Worm (Caenorhabditis elegans) whole organism, L4 larva: ENCODE results near the gene msp-45.
A peak's percentile ranks its signal among the peaks of the same experiment; 100 is the strongest.

Source experiments
- D1046.2 ChIP-seq: fragments of 200-800 bp; sonication (Bioruptor generic); IDR thresholded peaks from 2 replicates; pipeline ENCODE4 v1.3.6; 2022; ENCODE audit warnings: missing genetic modification characterization, missing compliant biosample characterization
- F26F4.8 ChIP-seq: fragments of 200-800 bp; sonication (Bioruptor generic); conservative IDR thresholded peaks from 2 replicates; pipeline ENCODE4 v1.3.6; 2022; ENCODE audit warnings: missing genetic modification characterization, missing compliant biosample characterization
- F44E2.7 ChIP-seq: fragments of 200-800 bp; sonication (Bioruptor generic); IDR thresholded peaks from 2 replicates; pipeline ENCODE4 v2.1.2; 2022; ENCODE audit warnings: missing genetic modification characterization, missing compliant biosample characterization
- Y105C5A.15 ChIP-seq: fragments of 200-800 bp; sonication (Bioruptor generic); IDR thresholded peaks from 2 replicates; pipeline ENCODE4 v1.3.6; 2022; ENCODE audit warnings: missing genetic modification characterization, missing compliant biosample characterization
- Y5F2A.4 ChIP-seq: fragments of 200-800 bp; sonication (Bioruptor generic); optimal IDR thresholded peaks from 2 replicates; lab custom pipeline; 2018; ENCODE audit warnings: mild to moderate bottlenecking, missing genetic modification characterization, missing compliant biosample characterization
- Y75B8A.6 ChIP-seq: fragments of 200-800 bp; sonication (Bioruptor generic); IDR thresholded peaks from 2 replicates; pipeline ENCODE4 v1.3.6; 2022; ENCODE audit warnings: missing genetic modification reagents, missing genetic modification characterization, missing compliant biosample characterization
- ZK337.2 ChIP-seq: fragments of 200-800 bp; sonication (Bioruptor generic); IDR thresholded peaks from 2 replicates; pipeline ENCODE4 v1.3.6; 2022; ENCODE audit warnings: missing genetic modification reagents, missing genetic modification characterization, missing compliant biosample characterization
- aha-1 ChIP-seq: fragments of 150-350 bp; peaks from one replicate; lab custom pipeline; 2014; ENCODE audit warnings: missing biosample characterization, missing genetic modification characterization
- ama-1 ChIP-seq: fragments of 150-350 bp; optimal IDR thresholded peaks from 2 replicates; lab custom pipeline; 2014; ENCODE audit warnings: inconsistent platforms, mixed read lengths
- arid-1 ChIP-seq: fragments of 200-800 bp; sonication (Bioruptor generic); conservative IDR thresholded peaks from 2 replicates; pipeline ENCODE4 v1.3.6; 2022; ENCODE audit warnings: missing genetic modification reagents, missing genetic modification characterization, missing compliant biosample characterization
- attf-4 ChIP-seq: sonication (generic microtip); optimal IDR thresholded peaks from 3 replicates; lab custom pipeline; 2017; ENCODE audit warnings: missing biosample characterization, missing genetic modification characterization
- ceh-82 ChIP-seq: sonication (generic microtip); optimal IDR thresholded peaks from 2 replicates; lab custom pipeline; 2017; ENCODE audit warnings: missing biosample characterization, missing genetic modification characterization
- cey-2 ChIP-seq: sonication (generic microtip); optimal IDR thresholded peaks from 3 replicates; lab custom pipeline; 2017; ENCODE audit warnings: missing genetic modification characterization, mild to moderate bottlenecking, missing compliant biosample characterization, antibody characterized with exemption, borderline replicate concordance; ENCODE audit not compliant: insufficient read depth
- daf-16 ChIP-seq, 3 experiments: sonication (generic microtip); optimal IDR thresholded peaks; 2 replicates each; lab custom pipeline; 2016 to 2017; ENCODE audit warnings: missing genetic modification characterization in 3 of 3, missing genetic modification reagents in 3 of 3, mild to moderate bottlenecking in 2 of 3, missing compliant biosample characterization in 2 of 3, missing biosample characterization in 1 of 3, moderate library complexity in 1 of 3
- daf-8 ChIP-seq: fragments of 200-800 bp; sonication (Bioruptor generic); IDR thresholded peaks from 2 replicates; pipeline ENCODE4 v1.3.6; 2022; ENCODE audit warnings: missing genetic modification characterization, missing compliant biosample characterization
- dmd-6 ChIP-seq: fragments of 200-800 bp; sonication (Bioruptor generic); IDR thresholded peaks from 2 replicates; pipeline ENCODE4 v1.3.6; 2022; ENCODE audit warnings: missing genetic modification reagents, missing genetic modification characterization, missing compliant biosample characterization
- egl-27 ChIP-seq: sonication (generic microtip); optimal IDR thresholded peaks from 3 replicates; lab custom pipeline; 2017; ENCODE audit warnings: missing biosample characterization, missing genetic modification reagents, missing genetic modification characterization
- hlh-30 ChIP-seq: sonication (generic microtip); optimal IDR thresholded peaks from 2 replicates; lab custom pipeline; 2017; ENCODE audit warnings: antibody characterized with exemption, mild to moderate bottlenecking, missing genetic modification characterization, missing compliant biosample characterization; ENCODE audit not compliant: insufficient read depth
- lin-1 ChIP-seq: fragments of 200-800 bp; sonication (Bioruptor generic); IDR thresholded peaks from 2 replicates; pipeline ENCODE4 v1.3.6; 2022; ENCODE audit warnings: missing genetic modification reagents, missing genetic modification characterization, missing compliant biosample characterization
- lin-15B ChIP-seq: fragments of 150-350 bp; sonication (generic microtip); optimal IDR thresholded peaks from 3 replicates; lab custom pipeline; 2014; ENCODE audit warnings: missing biosample characterization, missing genetic modification characterization
- lin-39 ChIP-seq: fragments of 150-350 bp; optimal IDR thresholded peaks from 2 replicates; lab custom pipeline; 2014; ENCODE audit warnings: missing biosample characterization, missing genetic modification reagents, missing genetic modification characterization
- lsy-2 ChIP-seq, 2 experiments: fragments of 150-350 bp in 1 of 2; sonication (generic microtip) in 1 of 2; optimal IDR thresholded peaks; 2 replicates each; lab custom pipeline; 2014 to 2017; ENCODE audit warnings: missing biosample characterization in 2 of 2, missing genetic modification characterization in 2 of 2
- mdl-1 ChIP-seq, 2 experiments: fragments of 150-350 bp in 1 of 2; sonication (generic microtip) in 1 of 2; optimal IDR thresholded peaks; 2 replicates each; lab custom pipeline; 2014 to 2017; ENCODE audit warnings: missing biosample characterization in 2 of 2, missing genetic modification characterization in 2 of 2
- mep-1 ChIP-seq: fragments of 150-350 bp; sonication (generic microtip); optimal IDR thresholded peaks from 3 replicates; lab custom pipeline; 2014; ENCODE audit warnings: missing biosample characterization, missing genetic modification characterization
- nhr-102 ChIP-seq: sonication (generic microtip); optimal IDR thresholded peaks from 2 replicates; lab custom pipeline; 2016; ENCODE audit warnings: mild to moderate bottlenecking, missing genetic modification characterization, moderate library complexity, missing compliant biosample characterization
- nhr-25 ChIP-seq: sonication (generic microtip); optimal IDR thresholded peaks from 2 replicates; lab custom pipeline; 2017; ENCODE audit warnings: missing genetic modification characterization, mild to moderate bottlenecking, missing compliant biosample characterization, antibody characterized with exemption, moderate library complexity, borderline replicate concordance; ENCODE audit not compliant: insufficient read depth
- nhr-28 ChIP-seq: fragments of 150-350 bp; optimal IDR thresholded peaks from 2 replicates; lab custom pipeline; 2014; ENCODE audit warnings: missing biosample characterization, missing genetic modification characterization
- nhr-41 ChIP-seq: fragments of 200-800 bp; sonication (Bioruptor generic); IDR thresholded peaks from 2 replicates; pipeline ENCODE4 v1.3.6; 2022; ENCODE audit warnings: missing genetic modification reagents, missing genetic modification characterization, missing compliant biosample characterization
- nhr-42 ChIP-seq: fragments of 200-800 bp; sonication (Bioruptor generic); IDR thresholded peaks from 2 replicates; pipeline ENCODE4 v1.3.6; 2022; ENCODE audit warnings: missing genetic modification characterization, missing compliant biosample characterization
- nhr-48 ChIP-seq: sonication (generic microtip); optimal IDR thresholded peaks from 2 replicates; lab custom pipeline; 2016; ENCODE audit warnings: mild to moderate bottlenecking, missing genetic modification characterization, missing compliant biosample characterization
- nhr-77 ChIP-seq: fragments of 150-350 bp; optimal IDR thresholded peaks from 2 replicates; lab custom pipeline; 2014; ENCODE audit warnings: missing biosample characterization, missing genetic modification characterization
- pha-4 ChIP-seq, 2 experiments: fragments of 150-350 bp in 1 of 2; fragments of 200-800 bp in 1 of 2; sonication (Bioruptor generic) in 1 of 2; IDR thresholded peaks in 1 of 2; optimal IDR thresholded peaks in 1 of 2; 2 replicates each; pipeline versions ENCODE4 v1.3.6 to Lab custom; 2014 to 2022; ENCODE audit warnings: missing genetic modification characterization in 2 of 2, missing genetic modification reagents in 2 of 2, missing biosample characterization in 1 of 2, missing compliant biosample characterization in 1 of 2
- php-3 ChIP-seq: fragments of 200-800 bp; sonication (Bioruptor generic); IDR thresholded peaks from 2 replicates; pipeline ENCODE4 v1.3.6; 2022; ENCODE audit warnings: missing genetic modification reagents, missing genetic modification characterization, missing compliant biosample characterization
- pqm-1 ChIP-seq: sonication (generic microtip); optimal IDR thresholded peaks from 2 replicates; lab custom pipeline; 2017; ENCODE audit warnings: missing biosample characterization, missing genetic modification characterization
- rbr-2 ChIP-seq: sonication (generic microtip); optimal IDR thresholded peaks from 2 replicates; lab custom pipeline; 2016; ENCODE audit warnings: missing genotype, missing genetic modification characterization, missing compliant biosample characterization
- skn-1 ChIP-seq: fragments of 150-350 bp; optimal IDR thresholded peaks from 2 replicates; lab custom pipeline; 2014; ENCODE audit warnings: missing biosample characterization, missing genetic modification characterization
- snpc-1.2 ChIP-seq: fragments of 200-800 bp; sonication (Bioruptor generic); IDR thresholded peaks from 2 replicates; pipeline ENCODE4 v1.3.6; 2022; ENCODE audit warnings: missing genetic modification reagents, missing genetic modification characterization, missing compliant biosample characterization
- snpc-4 ChIP-seq: fragments of 150-350 bp; optimal IDR thresholded peaks from 2 replicates; lab custom pipeline; 2014; ENCODE audit warnings: missing biosample characterization, missing genetic modification characterization
- spr-3 ChIP-seq: fragments of 200-800 bp; sonication (Bioruptor generic); optimal IDR thresholded peaks from 2 replicates; lab custom pipeline; 2018; ENCODE audit warnings: mild to moderate bottlenecking, missing genetic modification characterization, missing compliant biosample characterization
- tag-97 ChIP-seq: fragments of 200-800 bp; sonication (Bioruptor generic); IDR thresholded peaks from 2 replicates; pipeline ENCODE4 v1.3.6; 2022; ENCODE audit warnings: missing genetic modification characterization, missing compliant biosample characterization
- tra-1 ChIP-seq: fragments of 200-800 bp; sonication (Bioruptor generic); IDR thresholded peaks from 2 replicates; pipeline ENCODE4 v1.3.6; 2022; ENCODE audit warnings: missing genetic modification reagents, missing genetic modification characterization, missing compliant biosample characterization
- unc-39 ChIP-seq: sonication (generic microtip); optimal IDR thresholded peaks from 2 replicates; lab custom pipeline; 2017; ENCODE audit warnings: missing biosample characterization, missing genetic modification characterization
- vab-7 ChIP-seq: fragments of 200-800 bp; sonication (Bioruptor generic); IDR thresholded peaks from 2 replicates; pipeline ENCODE4 v1.3.6; 2022; ENCODE audit warnings: missing genetic modification reagents, missing genetic modification characterization, missing compliant biosample characterization
- zag-1 ChIP-seq: fragments of 150-350 bp; optimal IDR thresholded peaks from 2 replicates; lab custom pipeline; 2014; ENCODE audit warnings: missing biosample characterization, missing genetic modification characterization
- zfp-2 ChIP-seq: sonication (generic microtip); optimal IDR thresholded peaks from 2 replicates; lab custom pipeline; 2016; ENCODE audit warnings: mild to moderate bottlenecking, missing genetic modification characterization, missing compliant biosample characterization
- zfp-3 ChIP-seq: fragments of 200-800 bp; sonication (Bioruptor generic); conservative IDR thresholded peaks from 2 replicates; pipeline ENCODE4 v1.3.6; 2022; ENCODE audit warnings: missing genetic modification reagents, missing genetic modification characterization, missing compliant biosample characterization
- zip-2 ChIP-seq: fragments of 150-350 bp; optimal IDR thresholded peaks from 2 replicates; lab custom pipeline; 2014; ENCODE audit warnings: missing biosample characterization, missing genetic modification characterization

msp-45 gene

ce11 chrII:5156983-5157382, at the start of gene msp-45:
Gene msp-45 (minus strand): TSS chrII:5157083.
- no peak for TF ChIP-seq php-3 (GFP tag; lab: Robert Waterston, UW)
- no peak for TF ChIP-seq cey-2 (tag; lab: Kevin White, UChicago)
- TF ChIP-seq nhr-77 (tag; lab: Kevin White, UChicago), result no peak

DNA sequence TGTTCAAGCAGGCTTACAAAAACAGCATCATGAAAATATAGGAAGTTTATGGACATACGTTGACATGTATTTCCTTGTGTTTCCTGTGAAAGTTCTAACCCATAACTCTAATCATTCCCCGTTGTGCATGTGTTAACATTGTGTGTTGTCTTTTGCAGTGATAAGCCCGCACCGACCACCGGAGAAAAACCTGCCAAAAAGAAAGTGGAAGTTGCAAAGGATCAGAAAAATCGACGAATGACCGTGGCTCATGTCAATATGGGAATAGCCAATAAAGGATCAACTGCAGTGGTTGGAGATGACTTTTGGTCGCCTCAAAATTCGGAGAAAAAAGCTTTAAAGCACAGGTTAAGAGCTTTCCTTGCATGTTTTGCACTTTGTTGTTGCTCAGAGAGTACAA, 48.4 kb upstream of the msp-45 start:
- TF ChIP-seq nhr-28 (tag; lab: Kevin White, UChicago), result peak; percentile 7
- TF ChIP-seq daf-16 (GFP tag; optimal IDR thresholded peaks at IDR 0.05; lab: Kevin White, UChicago), result no peak
- peak; percentile 16 for TF ChIP-seq daf-16 (tag; optimal IDR thresholded peaks at IDR 0.05; lab: Kevin White, UChicago)
- TF ChIP-seq spr-3 (GFP tag; lab: Kevin White, UChicago), result no peak
- no peak for TF ChIP-seq zfp-3 (GFP tag; lab: Robert Waterston, UW)
- peak; percentile 82 for TF ChIP-seq aha-1 (tag; lab: Kevin White, UChicago)
- no peak for TF ChIP-seq lsy-2 (tag; optimal IDR thresholded peaks at IDR 0.05; lab: Kevin White, UChicago)
- TF ChIP-seq vab-7 (GFP tag; lab: Robert Waterston, UW), result no peak
- no peak for TF ChIP-seq F44E2.7 (GFP tag; lab: Robert Waterston, UW)
- TF ChIP-seq unc-39 (tag; lab: Kevin White, UChicago), result no peak
- no peak for TF ChIP-seq Y75B8A.6 (GFP tag; lab: Robert Waterston, UW)
- no peak for TF ChIP-seq nhr-48 (tag; lab: Kevin White, UChicago)
- no peak for TF ChIP-seq nhr-42 (GFP tag; lab: Robert Waterston, UW)
- no peak for TF ChIP-seq zfp-2 (tag; lab: Kevin White, UChicago)
- TF ChIP-seq attf-4 (tag; lab: Kevin White, UChicago), result no peak
- TF ChIP-seq D1046.2 (GFP tag; lab: Robert Waterston, UW), result no peak

ce11 chrII:5202930-5203329, 46.0 kb upstream of the msp-45 start, which contains the start of gene ampd-1:
Gene ampd-1 (plus strand): TSS chrII:5203322.
- TF ChIP-seq tra-1 (GFP tag; lab: Robert Waterston, UW), result no peak
- no peak for TF ChIP-seq mdl-1 (tag; optimal IDR thresholded peaks at IDR 0.05; lab: Kevin White, UChicago)
- TF ChIP-seq hlh-30 (tag; lab: Kevin White, UChicago), result peak; percentile 58
- TF ChIP-seq egl-27, result no peak
- TF ChIP-seq ama-1 (lab: Kevin White, UChicago), result no peak
- peak; percentile 44; the same call in 1 of the 2 replicates for TF ChIP-seq dmd-6 (GFP tag; lab: Robert Waterston, UW)
- TF ChIP-seq tag-97 (GFP tag; lab: Robert Waterston, UW), result no peak
- no peak for TF ChIP-seq zip-2 (tag; lab: Kevin White, UChicago)
- TF ChIP-seq nhr-41 (GFP tag; lab: Robert Waterston, UW), result no peak
- no peak for TF ChIP-seq zag-1
- no peak for TF ChIP-seq F26F4.8 (GFP tag; lab: Robert Waterston, UW)
- no peak for TF ChIP-seq arid-1
- TF ChIP-seq zfp-2 (tag; lab: Kevin White, UChicago), result no peak
- no peak for TF ChIP-seq nhr-42 (GFP tag; lab: Robert Waterston, UW)
- TF ChIP-seq nhr-102, result peak; percentile 24
- TF ChIP-seq daf-8 (GFP tag; lab: Robert Waterston, UW), result no peak
- no peak for TF ChIP-seq F44E2.7 (GFP tag; lab: Robert Waterston, UW)
- no peak for TF ChIP-seq pha-4 (GFP tag; IDR thresholded peaks at IDR 0.05; lab: Robert Waterston, UW)
- TF ChIP-seq pha-4 (tag; optimal IDR thresholded peaks at IDR 0.05; lab: Kevin White, UChicago), result no peak
- no peak for TF ChIP-seq nhr-25
- no peak for TF ChIP-seq Y105C5A.15 (GFP tag; lab: Robert Waterston, UW)
- no peak for TF ChIP-seq ZK337.2
- no peak for TF ChIP-seq snpc-4 (tag; lab: Kevin White, UChicago)
- peak; percentile 16 for TF ChIP-seq nhr-28 (tag; lab: Kevin White, UChicago)
- no peak for TF ChIP-seq mep-1
- no peak for TF ChIP-seq skn-1 (tag; lab: Kevin White, UChicago)
- no peak for TF ChIP-seq snpc-1.2 (GFP tag; lab: Robert Waterston, UW)
- TF ChIP-seq ceh-82, result no peak
- TF ChIP-seq lin-15B, result no peak
- no peak for TF ChIP-seq rbr-2
- TF ChIP-seq lin-1 (GFP tag; lab: Robert Waterston, UW), result no peak
- TF ChIP-seq lin-39 (tag; lab: Kevin White, UChicago), result no peak
- peak; percentile 66 for TF ChIP-seq pqm-1
- TF ChIP-seq Y5F2A.4 (GFP tag; lab: Kevin White, UChicago), result no peak
